Fruit fly (Drosophila melanogaster): Measurements from ENCODE around the gene Slip1.

dm6 chr4:647388-647787, 16.0 kb upstream of the Slip1 start:
- TF ChIP-seq Sin3A (optimal IDR thresholded peaks at IDR 0.05) (no peak), insv (optimal IDR thresholded peaks at IDR 0.05) (no peak)
